Worm (Caenorhabditis elegans) whole organism, midembryonic: ENCODE measurements around the gene sri-21.

Experiments
- T22C8.4 ChIP-seq: fragments of 200-800 bp; sonication (Bioruptor generic); IDR thresholded peaks from 2 replicates; pipeline ENCODE4 v1.3.6; 2022; ENCODE audit warnings: missing genetic modification characterization, missing compliant biosample characterization
- cog-1 ChIP-seq: sonication (generic microtip); optimal IDR thresholded peaks from 2 replicates; lab custom pipeline; 2016; ENCODE audit warnings: missing genetic modification characterization, missing compliant biosample characterization
- flt-1 ChIP-seq: fragments of 200-800 bp; sonication (Bioruptor generic); IDR thresholded peaks from 2 replicates; pipeline ENCODE4 v1.3.6; 2022; ENCODE audit warnings: missing genetic modification characterization, missing compliant biosample characterization
- klf-2 ChIP-seq: fragments of 200-800 bp; sonication (Bioruptor generic); conservative IDR thresholded peaks from 2 replicates; pipeline ENCODE4 v1.3.6; 2022; ENCODE audit warnings: missing genetic modification reagents, missing genetic modification characterization, missing compliant biosample characterization
- med-1 ChIP-seq: sonication (generic microtip); optimal IDR thresholded peaks from 2 replicates; lab custom pipeline; 2017; ENCODE audit warnings: missing genetic modification characterization, mild to moderate bottlenecking, missing compliant biosample characterization, antibody characterized with exemption, missing genetic modification reagents; ENCODE audit not compliant: insufficient read depth
- ref-1 ChIP-seq: fragments of 200-800 bp; sonication (Bioruptor generic); conservative IDR thresholded peaks from 2 replicates; pipeline ENCODE4 v1.3.6; 2022; ENCODE audit warnings: missing genetic modification reagents, missing genetic modification characterization, missing compliant biosample characterization
- tab-1 ChIP-seq: fragments of 200-800 bp; sonication (Bioruptor generic); IDR thresholded peaks from 2 replicates; pipeline ENCODE4 v1.3.6; 2022; ENCODE audit warnings: missing genetic modification characterization, missing compliant biosample characterization
- ztf-23 ChIP-seq: fragments of 200-800 bp; sonication (Bioruptor generic); IDR thresholded peaks from 2 replicates; pipeline ENCODE4 v1.3.6; 2022; ENCODE audit warnings: missing genetic modification reagents, missing genetic modification characterization, missing compliant biosample characterization
- ztf-29 ChIP-seq: fragments of 200-800 bp; sonication (Bioruptor generic); IDR thresholded peaks from 2 replicates; pipeline ENCODE4 v1.3.6; 2022; ENCODE audit warnings: missing genetic modification reagents, missing genetic modification characterization, missing compliant biosample characterization

ce11 chrV:3588223-3588622 is 38.6 kb downstream of the sri-21 start:
- TF ChIP-seq ztf-23 (GFP tag; lab: Robert Waterston, UW) (no peak), ztf-29 (GFP tag; lab: Robert Waterston, UW) (no peak), tab-1 (GFP tag; lab: Robert Waterston, UW) (no peak), med-1 (GFP tag; lab: Kevin White, UChicago) (no peak), ref-1 (GFP tag; lab: Robert Waterston, UW) (no peak), T22C8.4 (no peak), cog-1 (tag; lab: Kevin White, UChicago) (no peak), flt-1 (GFP tag; lab: Robert Waterston, UW) (no peak), klf-2 (GFP tag; lab: Robert Waterston, UW) (no peak)
